Worm (Caenorhabditis elegans): ENCODE data around the gene C02G6.2.

The C02G6.2 gene

DNA sequence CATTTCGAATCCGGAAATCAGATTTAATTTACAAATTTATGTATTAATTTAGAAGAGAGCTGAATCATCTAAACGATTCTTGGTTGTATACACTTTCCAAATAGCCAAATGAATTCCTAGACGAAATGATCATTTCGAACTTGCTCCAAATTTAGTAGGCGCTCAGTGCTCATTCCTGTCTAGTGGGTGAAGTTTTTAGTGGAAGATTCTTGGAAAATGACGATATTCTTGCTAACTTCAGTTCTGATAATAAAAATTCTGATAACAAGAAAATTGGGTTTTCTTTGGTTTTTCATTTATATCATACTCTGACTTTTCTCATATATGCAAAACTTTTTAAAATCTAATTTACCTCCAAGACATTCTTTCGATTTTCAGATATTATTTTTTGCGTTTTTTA lies 49.9 kb downstream of the C02G6.2 start:
- TF ChIP-seq dao-5 (tag; optimal IDR thresholded peaks at IDR 0.05) (no peak), him-1 (tag; optimal IDR thresholded peaks at IDR 0.05) (no peak), W03F9.2 (tag; optimal IDR thresholded peaks at IDR 0.05) (no peak)

DNA sequence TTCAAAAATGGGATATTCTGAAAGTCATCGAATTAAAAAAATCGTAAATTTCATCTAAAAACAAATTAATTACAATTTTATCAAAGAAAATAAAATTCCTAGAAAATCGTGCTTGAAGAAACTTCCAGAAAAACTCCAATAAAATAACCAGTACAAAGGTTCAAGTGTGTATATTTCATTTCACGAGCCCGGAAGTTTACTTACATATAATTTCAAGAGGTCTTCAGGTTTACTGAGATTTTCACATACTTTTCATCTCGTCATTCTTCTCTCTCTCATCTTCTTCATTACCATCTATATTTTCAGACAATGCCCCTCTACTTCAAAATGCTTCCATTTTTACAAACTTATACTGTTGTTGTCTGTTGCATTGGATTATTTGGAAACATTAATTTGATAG lies 50.4 kb downstream of the C02G6.2 start, which contains the start of gene srsx-18:
Gene srsx-18 (plus strand): TSS at position 301 of the 400 bp plus-strand sequence.
- TF ChIP-seq him-1 (tag; optimal IDR thresholded peaks at IDR 0.05) (no peak), W03F9.2 (tag; optimal IDR thresholded peaks at IDR 0.05) (no peak), dao-5 (tag; optimal IDR thresholded peaks at IDR 0.05) (no peak)
